Fruit fly (Drosophila melanogaster) whole organism: Measurements from ENCODE around the gene C3G.

Source experiments
- CG8478 ChIP-seq: fragments of >200 bp; optimal IDR thresholded peaks from 2 replicates; lab custom pipeline; 2018; ENCODE audit warnings: inconsistent platforms
- Dll ChIP-seq: fragments of >200 bp; optimal IDR thresholded peaks from 2 replicates; lab custom pipeline; 2017
- EcR ChIP-seq, 2 experiments: fragments of >200 bp; optimal IDR thresholded peaks; 2 replicates each; lab custom pipeline; 2017; ENCODE audit warnings: missing biosample characterization in 2 of 2, missing genetic modification characterization in 2 of 2, missing genetic modification reagents in 2 of 2
- pan ChIP-seq: fragments of >200 bp; optimal IDR thresholded peaks from 2 replicates; lab custom pipeline; 2017
- psq ChIP-seq: fragments of >200 bp; optimal IDR thresholded peaks from 2 replicates; lab custom pipeline; 2017
- usp ChIP-seq: fragments of >200 bp; optimal IDR thresholded peaks from 2 replicates; lab custom pipeline; 2017; ENCODE audit warnings: missing biosample characterization, missing genetic modification characterization, mixed read lengths

DNA sequence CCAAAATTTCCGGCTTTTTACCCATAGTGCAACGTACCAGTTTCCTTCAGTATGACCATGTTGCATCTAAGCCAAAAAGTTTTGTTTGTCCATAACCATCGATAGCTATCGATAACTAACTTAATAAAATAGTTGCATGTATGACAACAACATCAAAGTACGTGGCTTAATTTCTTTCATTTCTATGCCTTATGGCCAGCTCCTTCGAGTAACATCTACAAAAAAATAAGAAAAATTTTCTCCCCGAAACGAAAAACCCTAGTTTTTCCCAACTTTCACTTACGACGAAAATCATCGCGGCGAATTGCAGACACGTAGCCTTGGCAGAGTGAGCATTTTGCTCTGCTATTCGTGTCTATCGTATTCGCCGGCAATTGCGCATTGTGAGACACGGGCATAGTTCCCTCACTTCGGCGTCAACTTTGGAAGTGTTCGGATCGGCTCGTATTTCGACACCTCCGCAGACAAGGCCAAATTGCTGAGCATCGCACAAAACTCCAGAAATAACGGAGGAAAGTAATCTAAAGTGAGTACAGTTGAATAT is 47.1 kb downstream of the C3G start, which contains the start of gene sov:
- TF ChIP-seq Dll (lab: Kevin White, UChicago) (no peak), CG8478 (lab: Kevin White, UChicago) (no peak), pan (lab: Kevin White, UChicago) (no peak), EcR (GFP tag; optimal IDR thresholded peaks at IDR 0.05; lab: Kevin White, UChicago) (no peak), usp (GFP tag; lab: Kevin White, UChicago) (no peak), psq (lab: Kevin White, UChicago) (no peak)
